Worm (Caenorhabditis elegans) whole organism, mixed stage, embryonic: ENCODE results near the gene suca-1.

Source experiments
- blmp-1 ChIP-seq: fragments of 150-350 bp; optimal IDR thresholded peaks from 2 replicates; lab custom pipeline; 2014; ENCODE audit warnings: missing biosample characterization, missing genetic modification characterization
- ces-1 ChIP-seq: fragments of 150-350 bp; optimal IDR thresholded peaks from 2 replicates; lab custom pipeline; 2014; ENCODE audit warnings: missing biosample characterization, missing genetic modification reagents, missing genetic modification characterization
- elt-3 ChIP-seq: fragments of 150-350 bp; optimal IDR thresholded peaks from 2 replicates; lab custom pipeline; 2014; ENCODE audit warnings: missing biosample characterization, missing genetic modification characterization
- lin-13 ChIP-seq: fragments of 150-350 bp; optimal IDR thresholded peaks from 2 replicates; lab custom pipeline; 2014; ENCODE audit warnings: missing biosample characterization, missing genetic modification characterization
- nhr-237 ChIP-seq: fragments of 150-350 bp; optimal IDR thresholded peaks from 2 replicates; lab custom pipeline; 2014; ENCODE audit warnings: missing biosample characterization, missing genetic modification characterization
- pha-4 ChIP-seq: fragments of 150-350 bp; optimal IDR thresholded peaks from 2 replicates; lab custom pipeline; 2018; ENCODE audit warnings: missing biosample characterization, missing genetic modification reagents, missing genetic modification characterization
- unc-62 ChIP-seq: fragments of 150-350 bp; optimal IDR thresholded peaks from 2 replicates; lab custom pipeline; 2014; ENCODE audit warnings: missing biosample characterization, missing genetic modification reagents, missing genetic modification characterization

DNA sequence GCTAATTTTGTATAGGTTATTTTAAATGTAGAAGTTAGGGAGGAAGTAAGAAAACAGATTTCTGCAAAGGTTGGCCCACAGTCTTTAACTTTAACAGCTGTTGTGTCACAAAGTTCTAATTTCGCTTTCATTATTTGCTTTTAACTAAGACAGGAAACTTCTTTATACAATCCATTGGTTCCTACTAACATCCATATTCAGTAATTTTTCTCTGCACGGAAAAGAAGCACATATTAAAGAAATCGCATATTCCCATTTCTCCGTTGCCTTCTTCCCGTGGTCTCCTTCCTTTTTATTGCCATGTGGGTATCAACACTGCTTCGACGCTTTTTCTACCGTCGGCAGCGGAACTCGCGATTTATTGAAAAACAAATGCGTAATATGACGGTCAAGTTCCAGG is 17.9 kb downstream of the suca-1 start, which contains the start of gene T21E8.6:
- TF ChIP-seq ces-1 (GFP tag; lab: Kevin White, UChicago) (no peak), elt-3 (tag; lab: Kevin White, UChicago) (no peak), pha-4 (no peak), nhr-237 (no peak), blmp-1 (tag; lab: Kevin White, UChicago) (no peak), lin-13 (no peak), unc-62 (GFP tag; lab: Kevin White, UChicago) (no peak)
